Fruit fly (Drosophila melanogaster) whole organism, wandering third instar larva: ENCODE data around the gene WDR79.
A peak's percentile ranks its signal among the peaks of the same experiment; 100 is the strongest.

ENCODE experiments used
- Abd-B ChIP-seq: fragments of >200 bp; optimal IDR thresholded peaks from 2 replicates; lab custom pipeline; 2017; ENCODE audit warnings: missing biosample characterization, missing genetic modification characterization
- CG32264 ChIP-seq: fragments of 200-800 bp; sonication (Bioruptor generic); optimal IDR thresholded peaks from 2 replicates; lab custom pipeline; 2016; ENCODE audit warnings: missing biosample characterization, missing genetic modification characterization
- CG9705 ChIP-seq: fragments of 200-800 bp; sonication (Bioruptor generic); optimal IDR thresholded peaks from 2 replicates; lab custom pipeline; 2018; ENCODE audit warnings: missing biosample characterization, mild to moderate bottlenecking, missing genetic modification characterization
- CrebA ChIP-seq: fragments of 200-800 bp; sonication (Bioruptor generic); optimal IDR thresholded peaks from 2 replicates; lab custom pipeline; 2016; ENCODE audit warnings: missing biosample characterization, mild to moderate bottlenecking, missing genetic modification characterization, borderline replicate concordance
- Dif ChIP-seq: fragments of 200-275, 200-300 bp; sonication (Bioruptor generic); optimal IDR thresholded peaks from 2 replicates; lab custom pipeline; 2018; ENCODE audit warnings: missing biosample characterization, missing genetic modification characterization; ENCODE audit not compliant: partially characterized antibody
- GATAd ChIP-seq: sonication (Bioruptor generic); optimal IDR thresholded peaks from 2 replicates; lab custom pipeline; 2016; ENCODE audit warnings: missing biosample characterization, missing genetic modification characterization
- HLH106 ChIP-seq: fragments of 200-800 bp; optimal IDR thresholded peaks from 3 replicates; lab custom pipeline; 2019; ENCODE audit warnings: missing biosample characterization, mild to moderate bottlenecking, missing genetic modification characterization, moderate library complexity
- Hnf4 ChIP-seq: fragments of 200-800 bp; sonication (Bioruptor generic); optimal IDR thresholded peaks from 2 replicates; lab custom pipeline; 2016; ENCODE audit warnings: missing biosample characterization, mild to moderate bottlenecking, missing genetic modification characterization
- Hr78 ChIP-seq: fragments of >200 bp; optimal IDR thresholded peaks from 2 replicates; lab custom pipeline; 2017; ENCODE audit warnings: missing biosample characterization, missing genetic modification characterization
- Hr83 ChIP-seq: fragments of 200-300 bp; sonication (Bioruptor generic); optimal IDR thresholded peaks from 2 replicates; lab custom pipeline; 2016; ENCODE audit warnings: missing biosample characterization, mild to moderate bottlenecking, missing genetic modification characterization, moderate library complexity; ENCODE audit not compliant: poor library complexity, severe bottlenecking
- Jra ChIP-seq: sonication (Bioruptor generic); optimal IDR thresholded peaks from 2 replicates; lab custom pipeline; 2016; ENCODE audit warnings: missing biosample characterization, missing genetic modification characterization
- Mio ChIP-seq: sonication (Bioruptor generic); optimal IDR thresholded peaks from 2 replicates; lab custom pipeline; 2016; ENCODE audit warnings: missing biosample characterization, missing genetic modification characterization
- N ChIP-seq: fragments of >200 bp; optimal IDR thresholded peaks from 2 replicates; lab custom pipeline; 2018; ENCODE audit warnings: missing biosample characterization, missing external identifiers, missing genetic modification characterization
- Rel ChIP-seq, 2 experiments: fragments of 200-800 bp; sonication (Bioruptor generic) in 1 of 2; optimal IDR thresholded peaks; 2 replicates in 1 of 2; 3 replicates in 1 of 2; lab custom pipeline; 2016 to 2019; ENCODE audit warnings: mild to moderate bottlenecking in 2 of 2, missing biosample characterization in 2 of 2, missing genetic modification characterization in 2 of 2, moderate library complexity in 1 of 2
- Sp1 ChIP-seq: fragments of 200-800 bp; sonication (Bioruptor generic); optimal IDR thresholded peaks from 3 replicates; lab custom pipeline; 2019; ENCODE audit warnings: missing biosample characterization, mild to moderate bottlenecking, missing genetic modification characterization, moderate library complexity
- Vsx2 ChIP-seq: fragments of 200-300, 225-300 bp; sonication (Bioruptor generic); optimal IDR thresholded peaks from 2 replicates; lab custom pipeline; 2018; ENCODE audit warnings: missing biosample characterization, missing genetic modification characterization; ENCODE audit not compliant: partially characterized antibody
- brk ChIP-seq: fragments of 200-800 bp; sonication (Bioruptor generic); optimal IDR thresholded peaks from 2 replicates; lab custom pipeline; 2016; ENCODE audit warnings: missing biosample characterization, mild to moderate bottlenecking, missing genetic modification characterization
- dl ChIP-seq, 2 experiments: fragments of 175-275, 200-275 bp in 1 of 2; fragments of 200-275 bp in 1 of 2; sonication (Bioruptor generic); optimal IDR thresholded peaks; lab custom pipeline; 2018; ENCODE audit warnings: mild to moderate bottlenecking in 2 of 2, missing biosample characterization in 2 of 2, missing genetic modification characterization in 2 of 2, moderate library complexity in 2 of 2; ENCODE audit not compliant: partially characterized antibody in 2 of 2, insufficient read depth in 1 of 2
- dmrt93B ChIP-seq: fragments of 200-800 bp; sonication (Bioruptor generic); optimal IDR thresholded peaks from 2 replicates; lab custom pipeline; 2018; ENCODE audit warnings: missing biosample characterization, mild to moderate bottlenecking, missing genetic modification characterization
- dsf ChIP-seq: sonication (Bioruptor generic); optimal IDR thresholded peaks from 2 replicates; lab custom pipeline; 2016; ENCODE audit warnings: missing biosample characterization, missing genetic modification characterization, borderline replicate concordance
- ey ChIP-seq: fragments of 200-800 bp; sonication (Bioruptor generic); optimal IDR thresholded peaks from 2 replicates; lab custom pipeline; 2016; ENCODE audit warnings: missing biosample characterization, missing genetic modification characterization
- foxo ChIP-seq, 2 experiments: fragments of 200-800 bp; sonication (Bioruptor generic); optimal IDR thresholded peaks; 2 replicates in 1 of 2; 3 replicates in 1 of 2; lab custom pipeline; 2016 to 2017; ENCODE audit warnings: missing biosample characterization in 2 of 2, missing genetic modification characterization in 2 of 2
- h ChIP-seq: fragments of 200-800 bp; sonication (Bioruptor generic); optimal IDR thresholded peaks from 3 replicates; lab custom pipeline; 2016; ENCODE audit warnings: missing biosample characterization, mild to moderate bottlenecking, missing genetic modification characterization
- jim ChIP-seq: fragments of 175-275, 200-325 bp; sonication (Bioruptor generic); optimal IDR thresholded peaks from 2 replicates; lab custom pipeline; 2016; ENCODE audit warnings: missing biosample characterization, mild to moderate bottlenecking, missing genetic modification characterization
- lola ChIP-seq: fragments of >200 bp; optimal IDR thresholded peaks from 2 replicates; lab custom pipeline; 2017; ENCODE audit warnings: missing biosample characterization, missing genetic modification characterization
- pan ChIP-seq: fragments of >200 bp; optimal IDR thresholded peaks from 2 replicates; lab custom pipeline; 2017
- psq ChIP-seq: fragments of 200-800 bp; sonication (Bioruptor generic); optimal IDR thresholded peaks from 3 replicates; lab custom pipeline; 2017; ENCODE audit warnings: missing biosample characterization, mild to moderate bottlenecking, missing genetic modification characterization, moderate library complexity
- rgr ChIP-seq: fragments of 200-800 bp; sonication (Bioruptor generic); optimal IDR thresholded peaks from 3 replicates; lab custom pipeline; 2016; ENCODE audit warnings: missing biosample characterization, mild to moderate bottlenecking, missing genetic modification characterization
- sage ChIP-seq: fragments of 200-800 bp; sonication (Bioruptor generic); optimal IDR thresholded peaks from 2 replicates; lab custom pipeline; 2016; ENCODE audit warnings: missing biosample characterization, mild to moderate bottlenecking, missing genetic modification characterization
- sv ChIP-seq: fragments of 200-800 bp; sonication (Bioruptor generic); optimal IDR thresholded peaks from 3 replicates; lab custom pipeline; 2016; ENCODE audit warnings: missing biosample characterization, missing genetic modification characterization
- tai ChIP-seq: sonication (Bioruptor generic); optimal IDR thresholded peaks from 2 replicates; lab custom pipeline; 2016; ENCODE audit warnings: missing biosample characterization, missing genetic modification characterization
- usp ChIP-seq: fragments of >200 bp; optimal IDR thresholded peaks from 2 replicates; lab custom pipeline; 2017; ENCODE audit warnings: missing biosample characterization, missing genetic modification characterization
- woc ChIP-seq: sonication (Bioruptor generic); optimal IDR thresholded peaks from 2 replicates; lab custom pipeline; 2016; ENCODE audit warnings: missing biosample characterization, mild to moderate bottlenecking, missing genetic modification characterization

WDR79 gene

DNA sequence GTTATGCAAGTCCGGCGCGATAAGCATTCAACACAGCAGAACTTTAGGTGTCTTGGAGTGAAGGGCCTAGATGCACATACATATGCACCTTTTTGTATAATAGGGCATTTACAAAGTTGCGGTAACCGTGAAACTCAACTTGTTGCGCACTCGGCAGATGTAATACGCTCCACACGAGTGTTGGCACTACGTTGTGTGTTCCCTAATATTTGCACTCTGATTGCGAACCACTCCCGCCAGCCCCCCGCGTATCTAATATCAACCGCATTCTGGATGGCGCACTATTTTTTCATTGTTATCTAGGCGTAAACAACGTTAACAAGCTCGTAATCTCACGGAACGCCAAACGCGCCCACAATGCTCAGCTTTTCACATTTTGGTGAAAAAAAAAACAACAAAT lies 47.2 kb downstream of the WDR79 start:
- no peak for TF ChIP-seq dmrt93B (GFP tag; lab: Kevin White, UChicago)
- TF ChIP-seq Rel (GFP tag; optimal IDR thresholded peaks at IDR 0.05; lab: Kevin White, UChicago) = no peak
- TF ChIP-seq Rel (tag; optimal IDR thresholded peaks at IDR 0.05; lab: Kevin White, UChicago) = peak; percentile 11
- no peak for TF ChIP-seq pan

DNA sequence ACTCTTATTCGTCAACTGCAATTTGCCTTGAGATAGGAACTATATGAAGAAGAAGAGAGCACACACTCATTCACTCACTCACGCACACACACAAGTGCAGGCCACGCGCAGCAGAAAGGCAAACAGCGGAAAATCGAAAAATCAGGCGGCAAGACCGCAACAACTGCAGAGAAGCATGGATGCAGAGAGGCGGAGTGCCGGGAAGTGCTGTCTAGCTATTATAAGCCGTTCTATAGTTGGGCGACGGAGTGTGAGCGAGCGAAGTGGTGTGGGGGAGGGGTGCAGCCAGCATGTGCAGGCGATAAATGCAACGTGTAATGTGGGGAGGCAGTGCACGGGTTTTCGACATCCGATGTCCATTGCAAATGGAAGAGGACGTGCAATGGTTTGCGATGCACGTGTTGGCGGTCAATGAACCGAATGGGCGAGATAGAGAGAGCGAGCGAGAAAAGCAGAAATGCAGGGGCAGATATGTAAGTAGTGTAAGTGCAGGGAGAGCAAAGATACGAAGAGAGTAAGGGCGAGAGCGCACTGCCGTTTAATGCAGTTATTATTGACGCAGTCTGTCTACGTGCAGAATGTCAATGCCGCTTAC lies 48.7 kb downstream of the WDR79 start:
- TF ChIP-seq Sp1 (GFP tag; lab: Kevin White, UChicago) (peak; percentile 23), jim (GFP tag; lab: Kevin White, UChicago) (no peak), psq (GFP tag; lab: Kevin White, UChicago) (peak; percentile 57), dl (GFP tag; optimal IDR thresholded peaks at IDR 0.05; lab: Kevin White, UChicago; ENCODE audit: insufficient read depth in 1 of 2, partially characterized antibody in 2 of 2) (peak; percentile 0 to 19), tai (GFP tag; lab: Kevin White, UChicago) (peak; percentile 95), HLH106 (tag; lab: Kevin White, UChicago) (no peak), usp (GFP tag; lab: Kevin White, UChicago) (no peak), CG32264 (GFP tag; lab: Kevin White, UChicago) (no peak), Dif (GFP tag; lab: Kevin White, UChicago) (peak; percentile 30), sage (GFP tag; lab: Kevin White, UChicago) (no peak), N (no peak), woc (GFP tag; lab: Kevin White, UChicago) (no peak), h (peak; percentile 31), Rel (GFP tag; optimal IDR thresholded peaks at IDR 0.05; lab: Kevin White, UChicago) (no peak), Rel (tag; optimal IDR thresholded peaks at IDR 0.05; lab: Kevin White, UChicago) (peak; percentile 17), Hr78 (GFP tag; lab: Kevin White, UChicago) (no peak), Hr83 (GFP tag; lab: Kevin White, UChicago) (no peak), dsf (GFP tag; lab: Kevin White, UChicago) (no peak), lola (GFP tag; lab: Kevin White, UChicago) (no peak)

DNA sequence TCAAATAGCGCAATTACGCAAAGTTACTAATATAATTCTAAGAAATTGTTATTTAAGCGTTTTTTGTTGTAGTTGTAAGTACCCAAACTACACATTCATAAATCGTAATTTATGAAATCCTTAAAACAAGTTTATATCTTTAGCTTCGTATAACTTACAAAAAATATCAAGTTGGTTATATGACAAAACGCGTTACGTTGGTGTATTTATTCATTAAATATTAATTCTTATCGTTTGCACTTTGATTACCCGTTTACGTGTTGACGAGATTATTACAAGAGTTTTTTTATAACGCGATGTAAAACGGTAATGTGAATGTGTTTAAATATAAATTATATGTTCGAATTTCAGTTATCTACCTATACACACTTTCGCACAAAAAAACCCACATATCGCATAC lies 49.9 kb downstream of the WDR79 start:
- TF ChIP-seq ey (GFP tag; lab: Kevin White, UChicago) (no peak), rgr (GFP tag; lab: Kevin White, UChicago) (no peak), foxo (GFP tag; optimal IDR thresholded peaks at IDR 0.05; lab: Kevin White, UChicago) (no peak), dmrt93B (GFP tag; lab: Kevin White, UChicago) (no peak), Mio (no peak), Vsx2 (GFP tag; lab: Kevin White, UChicago) (no peak), woc (GFP tag; lab: Kevin White, UChicago) (no peak), Hnf4 (GFP tag; lab: Kevin White, UChicago) (no peak), CG9705 (GFP tag; lab: Kevin White, UChicago) (no peak), Jra (GFP tag; lab: Kevin White, UChicago) (no peak), CrebA (no peak), brk (GFP tag; lab: Kevin White, UChicago) (no peak), sage (GFP tag; lab: Kevin White, UChicago) (no peak), sv (GFP tag; lab: Kevin White, UChicago) (no peak), h (no peak), N (no peak), GATAd (GFP tag; lab: Kevin White, UChicago) (no peak)

DNA sequence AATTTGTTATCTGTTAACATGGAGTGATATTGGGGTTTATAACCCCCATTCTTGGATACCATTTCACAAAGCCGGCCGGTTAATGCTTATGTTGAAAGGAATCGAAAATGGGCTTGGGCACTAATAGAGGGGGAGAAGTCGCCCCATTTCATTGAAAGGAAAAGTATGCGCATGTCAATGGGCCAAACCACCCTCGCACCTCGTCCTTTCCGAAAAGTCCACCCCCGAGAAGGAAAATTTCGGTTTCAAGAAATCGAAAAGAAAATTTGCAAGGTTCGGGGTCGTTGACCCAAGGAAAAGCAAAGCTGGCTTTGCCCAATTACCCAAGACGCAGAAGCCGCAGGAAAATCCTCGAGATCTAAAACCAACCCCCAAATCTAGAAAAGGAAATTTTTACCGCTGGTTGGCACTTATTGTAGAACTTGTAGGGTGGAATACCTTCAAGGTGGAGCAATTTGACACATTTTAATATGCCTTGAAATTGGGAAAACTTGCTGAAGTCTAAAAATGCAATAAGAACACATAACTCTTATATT lies 50.7 kb downstream of the WDR79 start:
- TF ChIP-seq Vsx2 (GFP tag; lab: Kevin White, UChicago) = no peak
- TF ChIP-seq dmrt93B (GFP tag; lab: Kevin White, UChicago) = no peak
- no peak for TF ChIP-seq dsf (GFP tag; lab: Kevin White, UChicago)
- no peak for TF ChIP-seq ey (GFP tag; lab: Kevin White, UChicago)
- TF ChIP-seq Abd-B (GFP tag; lab: Kevin White, UChicago) = no peak
- TF ChIP-seq CG9705 (GFP tag; lab: Kevin White, UChicago) = no peak
- no peak for TF ChIP-seq usp (GFP tag; lab: Kevin White, UChicago)
